Worm (Caenorhabditis elegans) whole organism, L3 larva: Measurements from ENCODE around the gene phat-8.

Source experiments
- R02D3.7 ChIP-seq: fragments of 150-350 bp; optimal IDR thresholded peaks from 2 replicates; lab custom pipeline; 2014; ENCODE audit warnings: missing biosample characterization, missing genetic modification characterization
- ZK546.5 ChIP-seq: sonication (generic microtip); optimal IDR thresholded peaks from 2 replicates; lab custom pipeline; 2017; ENCODE audit warnings: missing biosample characterization, missing genetic modification characterization
- ceh-16 ChIP-seq: sonication (generic microtip); optimal IDR thresholded peaks from 2 replicates; lab custom pipeline; 2017; ENCODE audit warnings: missing biosample characterization, missing genetic modification characterization
- elt-1 ChIP-seq: fragments of 150-350 bp; optimal IDR thresholded peaks from 2 replicates; lab custom pipeline; 2014; ENCODE audit warnings: missing biosample characterization, missing genetic modification characterization
- elt-3 ChIP-seq, 3 experiments: fragments of 150-350 bp in 1 of 3; sonication (generic microtip) in 2 of 3; optimal IDR thresholded peaks; 2 replicates in 2 of 3; 4 replicates in 1 of 3; lab custom pipeline; 2014 to 2017; ENCODE audit warnings: missing biosample characterization in 3 of 3, missing genetic modification characterization in 3 of 3
- fkh-10 ChIP-seq: sonication (generic microtip); optimal IDR thresholded peaks from 2 replicates; lab custom pipeline; 2017; ENCODE audit warnings: missing biosample characterization, missing genetic modification reagents, missing genetic modification characterization
- lin-39 ChIP-seq: fragments of 150-350 bp; optimal IDR thresholded peaks from 2 replicates; lab custom pipeline; 2018; ENCODE audit warnings: missing biosample characterization, missing genetic modification reagents, missing genetic modification characterization
- nfya-1 ChIP-seq: sonication (generic microtip); optimal IDR thresholded peaks from 2 replicates; lab custom pipeline; 2017; ENCODE audit warnings: missing genetic modification characterization, mild to moderate bottlenecking, missing compliant biosample characterization, antibody characterized with exemption, moderate library complexity; ENCODE audit not compliant: insufficient read depth
- nhr-237 ChIP-seq: fragments of 150-350 bp; optimal IDR thresholded peaks from 2 replicates; lab custom pipeline; 2014; ENCODE audit warnings: missing biosample characterization, missing genetic modification characterization
- nhr-77 ChIP-seq: fragments of 150-350 bp; optimal IDR thresholded peaks from 2 replicates; lab custom pipeline; 2014; ENCODE audit warnings: missing biosample characterization, missing genetic modification characterization
- pha-4 ChIP-seq: fragments of 150-350 bp; optimal IDR thresholded peaks from 2 replicates; lab custom pipeline; 2014; ENCODE audit warnings: missing biosample characterization, missing genetic modification reagents, missing genetic modification characterization

ce11 chrII:12457275-12457674 is 14.3 kb upstream of the phat-8 start, which contains the start of gene sre-38:
- TF ChIP-seq ZK546.5 (tag; lab: Kevin White, UChicago): no peak
- no peak for TF ChIP-seq R02D3.7
- TF ChIP-seq fkh-10 (GFP tag; lab: Kevin White, UChicago): no peak
- no peak for TF ChIP-seq lin-39
- no peak for TF ChIP-seq elt-1 (tag; lab: Kevin White, UChicago)
- TF ChIP-seq nhr-77: no peak
- TF ChIP-seq elt-3 (tag; optimal IDR thresholded peaks at IDR 0.05; lab: Kevin White, UChicago): no peak
- TF ChIP-seq pha-4 (tag; lab: Kevin White, UChicago): no peak
- TF ChIP-seq nhr-237 (tag; lab: Kevin White, UChicago): no peak
- no peak for TF ChIP-seq nfya-1 (tag; lab: Kevin White, UChicago)
- no peak for TF ChIP-seq ceh-16 (tag; lab: Kevin White, UChicago)
